Fruit fly (Drosophila melanogaster): ENCODE results near the gene Gbs-76A.

DNA sequence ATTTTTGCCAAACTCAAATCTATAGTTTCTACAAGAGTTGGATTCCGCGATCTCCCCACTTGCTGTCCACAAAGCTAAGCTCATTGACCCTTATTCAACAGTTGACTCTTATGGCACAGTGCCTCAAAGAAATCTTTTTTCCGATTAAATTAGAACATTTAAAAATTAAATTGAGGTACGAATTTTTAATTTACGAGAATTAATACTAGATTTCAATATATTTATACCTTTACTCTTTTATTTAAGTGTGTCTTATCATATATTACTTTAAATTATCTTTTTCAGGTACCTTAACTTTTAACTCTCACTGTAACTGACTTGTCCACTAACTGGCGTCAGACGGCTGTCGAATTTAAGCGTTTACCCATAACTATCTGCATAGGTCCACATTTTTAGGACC is 45.7 kb upstream of the Gbs-76A start:
- TF ChIP-seq tai (GFP tag; optimal IDR thresholded peaks at IDR 0.05) (no peak), Abd-B (GFP tag; optimal IDR thresholded peaks at IDR 0.05) (no peak), brk (GFP tag; optimal IDR thresholded peaks at IDR 0.05) (no peak), woc (GFP tag; optimal IDR thresholded peaks at IDR 0.05) (no peak), ey (GFP tag; optimal IDR thresholded peaks at IDR 0.05) (no peak), CG32264 (GFP tag; optimal IDR thresholded peaks at IDR 0.05) (no peak)
